Fruit fly (Drosophila melanogaster): ENCODE data around the gene CG2082.
A peak's percentile ranks its signal among the peaks of the same experiment; 100 is the strongest.

Gene CG2082

dm6 chr3R:5780976-5781375 lies at the start of gene CG2082:
Gene CG2082 (minus strand): TSS chr3R:5781076.
- TF ChIP-seq CTCF (optimal IDR thresholded peaks at IDR 0.05) (no peak), CG8478 (optimal IDR thresholded peaks at IDR 0.05) (no peak)

dm6 chr3R:5829762-5830161 lies 48.9 kb upstream of the CG2082 start, which contains the start of gene glob3:
Gene glob3 (plus strand): TSS chr3R:5830062.
- TF ChIP-seq CG8478 (optimal IDR thresholded peaks at IDR 0.05) = no peak
- no peak for TF ChIP-seq CTCF (optimal IDR thresholded peaks at IDR 0.05)

dm6 chr3R:5824456-5824855 lies 43.6 kb upstream of the CG2082 start, which contains the start of the genes Sec20 and dgrn:
Gene Sec20 (minus strand): TSS chr3R:5824532.
Gene dgrn (plus strand): TSS chr3R:5824615.
- no peak for TF ChIP-seq CG8478 (optimal IDR thresholded peaks at IDR 0.05)
- no peak for TF ChIP-seq CTCF (optimal IDR thresholded peaks at IDR 0.05)

dm6 chr3R:5821750-5822149 lies 40.9 kb upstream of the CG2082 start, which contains the start of gene CG46303:
Gene CG46303 (plus strand): TSS chr3R:5821972.
- TF ChIP-seq CG8478 (optimal IDR thresholded peaks at IDR 0.05) (no peak), CTCF (optimal IDR thresholded peaks at IDR 0.05) (no peak)

dm6 chr3R:5821243-5821642 lies 40.4 kb upstream of the CG2082 start, which contains the start of gene Hpr1:
Gene Hpr1 (minus strand): TSS chr3R:5821440.
- no peak for TF ChIP-seq CTCF (optimal IDR thresholded peaks at IDR 0.05)
- TF ChIP-seq CG8478 (optimal IDR thresholded peaks at IDR 0.05) = no peak

- no peak for TF ChIP-seq CTCF (optimal IDR thresholded peaks at IDR 0.05)
- TF ChIP-seq CG8478 (optimal IDR thresholded peaks at IDR 0.05) = no peak
Measured at dm6 chr3R:5813157-5813659, 32.3 kb upstream of the CG2082 start, which contains the start of gene CG42675. Gene CG42675 (plus strand): TSS chr3R:5813609.

- TF ChIP-seq CG8478 (optimal IDR thresholded peaks at IDR 0.05) = no peak
- no peak for TF ChIP-seq CTCF (optimal IDR thresholded peaks at IDR 0.05)
Measured at dm6 chr3R:5801703-5802436, 21.0 kb upstream of the CG2082 start, which contains the start of gene CG11000. Gene CG11000 (plus strand): TSS chr3R:5802328.

dm6 chr3R:5797709-5798108 lies 16.8 kb upstream of the CG2082 start:
- TF ChIP-seq CG8478 (optimal IDR thresholded peaks at IDR 0.05) (no peak), CTCF (optimal IDR thresholded peaks at IDR 0.05) (no peak)

- TF ChIP-seq CTCF (optimal IDR thresholded peaks at IDR 0.05) (no peak), CG8478 (optimal IDR thresholded peaks at IDR 0.05) (no peak)
Measured at dm6 chr3R:5794267-5795089, 13.6 kb upstream of the CG2082 start, which contains the start of the genes PSMG1 and CG10979. Gene PSMG1 (minus strand): TSS chr3R:5794317. Gene CG10979 (plus strand): TSS chr3R:5794705.

dm6 chr3R:5791497-5791896 lies 10.6 kb upstream of the CG2082 start, which contains the start of gene Hpf1:
Gene Hpf1 (plus strand): TSS chr3R:5791879.
- TF ChIP-seq CTCF (optimal IDR thresholded peaks at IDR 0.05) = no peak

dm6 chr3R:5789025-5789953 lies 8.4 kb upstream of the CG2082 start, which contains the start of the genes Hat1 and Rpn5:
Gene Hat1 (minus strand): TSS chr3R:5789384.
Gene Rpn5 (plus strand): TSS chr3R:5789493.
- no peak for TF ChIP-seq CTCF (optimal IDR thresholded peaks at IDR 0.05)
- no peak for TF ChIP-seq CG8478 (optimal IDR thresholded peaks at IDR 0.05)

- no peak for TF ChIP-seq CTCF (optimal IDR thresholded peaks at IDR 0.05)
- TF ChIP-seq CG8478 (optimal IDR thresholded peaks at IDR 0.05) = no peak
Measured at dm6 chr3R:5781462-5781861, 586 bp upstream of the CG2082 start, which contains the start of gene kat-60L1. Gene kat-60L1 (plus strand): TSS chr3R:5781762.

dm6 chr3R:5778731-5779593 lies 1.9 kb downstream of the CG2082 start, which contains the start of gene jagn:
Gene jagn (plus strand): TSS chr3R:5779315.
- TF ChIP-seq CG8478 (optimal IDR thresholded peaks at IDR 0.05) (no peak), CTCF (optimal IDR thresholded peaks at IDR 0.05) (peak; percentile 63 to 77)
